Worm (Caenorhabditis elegans) whole organism, L2 larva: ENCODE data around the gene T28A8.8.

ENCODE experiments used
- C34F6.9 ChIP-seq: fragments of 150-350 bp; optimal IDR thresholded peaks from 2 replicates; lab custom pipeline; 2014; ENCODE audit warnings: missing biosample characterization, missing genetic modification characterization
- F13H6.1 ChIP-seq: sonication (generic microtip); optimal IDR thresholded peaks from 2 replicates; lab custom pipeline; 2016; ENCODE audit warnings: missing genetic modification characterization, missing compliant biosample characterization
- R02D3.7 ChIP-seq: fragments of 150-350 bp; optimal IDR thresholded peaks from 2 replicates; lab custom pipeline; 2014; ENCODE audit warnings: missing biosample characterization, missing genetic modification characterization
- Y55F3AM.14 ChIP-seq: fragments of 200-800 bp; sonication (Bioruptor generic); optimal IDR thresholded peaks from 2 replicates; lab custom pipeline; 2018; ENCODE audit warnings: mild to moderate bottlenecking, missing genetic modification characterization, missing compliant biosample characterization
- ZK546.5 ChIP-seq: sonication (generic microtip); optimal IDR thresholded peaks from 2 replicates; lab custom pipeline; 2017; ENCODE audit warnings: missing biosample characterization, missing genetic modification characterization
- alr-1 ChIP-seq: fragments of 150-350 bp; optimal IDR thresholded peaks from 2 replicates; lab custom pipeline; 2014; ENCODE audit warnings: missing biosample characterization, missing genetic modification characterization
- aly-2 ChIP-seq: fragments of 150-350 bp; optimal IDR thresholded peaks from 2 replicates; lab custom pipeline; 2014; ENCODE audit warnings: missing biosample characterization, missing genetic modification characterization
- ama-1 ChIP-seq: fragments of 150-350 bp; optimal IDR thresholded peaks from 2 replicates; lab custom pipeline; 2018; ENCODE audit warnings: inconsistent platforms
- blmp-1 ChIP-seq: sonication (generic microtip); optimal IDR thresholded peaks from 2 replicates; lab custom pipeline; 2017; ENCODE audit warnings: missing genetic modification characterization, mild to moderate bottlenecking, missing compliant biosample characterization, antibody characterized with exemption, moderate library complexity; ENCODE audit not compliant: insufficient read depth
- ceh-16 ChIP-seq: fragments of 150-350 bp; optimal IDR thresholded peaks from 2 replicates; lab custom pipeline; 2014; ENCODE audit warnings: missing biosample characterization, missing genetic modification characterization
- ceh-82 ChIP-seq: fragments of 150-350 bp; optimal IDR thresholded peaks from 2 replicates; lab custom pipeline; 2014; ENCODE audit warnings: missing biosample characterization, missing genetic modification characterization
- crh-2 ChIP-seq: sonication (generic microtip); optimal IDR thresholded peaks from 2 replicates; lab custom pipeline; 2017; ENCODE audit warnings: missing biosample characterization, missing genetic modification characterization
- dmd-4 ChIP-seq: sonication (generic microtip); optimal IDR thresholded peaks from 2 replicates; lab custom pipeline; 2017; ENCODE audit warnings: missing biosample characterization, missing genetic modification characterization
- egl-27 ChIP-seq: sonication (generic microtip); optimal IDR thresholded peaks from 3 replicates; lab custom pipeline; 2017; ENCODE audit warnings: missing biosample characterization, missing genetic modification reagents, missing genetic modification characterization
- elt-1 ChIP-seq: fragments of 150-350 bp; optimal IDR thresholded peaks from 2 replicates; lab custom pipeline; 2014; ENCODE audit warnings: missing biosample characterization, missing genetic modification characterization
- elt-3 ChIP-seq: sonication (generic microtip); optimal IDR thresholded peaks from 2 replicates; lab custom pipeline; 2017; ENCODE audit warnings: missing biosample characterization, missing genetic modification characterization
- fos-1 ChIP-seq: fragments of 150-350 bp; optimal IDR thresholded peaks from 2 replicates; lab custom pipeline; 2014; ENCODE audit warnings: missing biosample characterization, missing genetic modification characterization
- gmeb-1 ChIP-seq: fragments of 150-350 bp; optimal IDR thresholded peaks from 2 replicates; lab custom pipeline; 2014; ENCODE audit warnings: missing biosample characterization, missing genetic modification characterization
- lin-11 ChIP-seq: fragments of 150-350 bp; sonication (generic microtip); optimal IDR thresholded peaks from 2 replicates; lab custom pipeline; 2014; ENCODE audit warnings: missing biosample characterization, missing genetic modification characterization, inconsistent platforms, mixed read lengths
- lin-13 ChIP-seq: fragments of 150-350 bp; optimal IDR thresholded peaks from 2 replicates; lab custom pipeline; 2014; ENCODE audit warnings: missing biosample characterization, missing genetic modification reagents, missing genetic modification characterization
- lin-39 ChIP-seq: fragments of 150-350 bp; optimal IDR thresholded peaks from 2 replicates; lab custom pipeline; 2014; ENCODE audit warnings: missing biosample characterization, missing genetic modification reagents, missing genetic modification characterization
- lsy-2 ChIP-seq, 2 experiments: fragments of 150-350 bp in 1 of 2; sonication (generic microtip) in 1 of 2; optimal IDR thresholded peaks; 2 replicates each; lab custom pipeline; 2014 to 2017; ENCODE audit warnings: missing biosample characterization in 2 of 2, missing genetic modification characterization in 2 of 2
- mab-5 ChIP-seq: fragments of 150-350 bp; optimal IDR thresholded peaks from 2 replicates; lab custom pipeline; 2014; ENCODE audit warnings: missing biosample characterization, missing genetic modification characterization
- mbf-1 ChIP-seq: sonication (generic microtip); optimal IDR thresholded peaks from 2 replicates; lab custom pipeline; 2017; ENCODE audit warnings: missing biosample characterization, missing genetic modification characterization
- mdl-1 ChIP-seq, 2 experiments: fragments of 150-350 bp in 1 of 2; sonication (generic microtip) in 1 of 2; optimal IDR thresholded peaks; 2 replicates each; lab custom pipeline; 2017; ENCODE audit warnings: missing biosample characterization in 2 of 2, missing genetic modification characterization in 2 of 2
- nhr-10 ChIP-seq: sonication (generic microtip); optimal IDR thresholded peaks from 2 replicates; lab custom pipeline; 2017; ENCODE audit warnings: missing biosample characterization, missing genetic modification characterization
- nhr-11 ChIP-seq: fragments of 150-350 bp; optimal IDR thresholded peaks from 2 replicates; lab custom pipeline; 2014; ENCODE audit warnings: missing biosample characterization, missing genetic modification characterization
- nhr-12 ChIP-seq: fragments of 150-350 bp; optimal IDR thresholded peaks from 2 replicates; lab custom pipeline; 2014; ENCODE audit warnings: missing biosample characterization, missing genetic modification characterization
- nhr-129 ChIP-seq: fragments of 150-350 bp; optimal IDR thresholded peaks from 2 replicates; lab custom pipeline; 2014; ENCODE audit warnings: missing biosample characterization, missing genetic modification characterization
- nhr-21 ChIP-seq: fragments of 150-350 bp; optimal IDR thresholded peaks from 2 replicates; lab custom pipeline; 2014; ENCODE audit warnings: missing biosample characterization, missing genetic modification characterization
- nhr-23 ChIP-seq: fragments of 150-350 bp; optimal IDR thresholded peaks from 2 replicates; lab custom pipeline; 2014; ENCODE audit warnings: missing biosample characterization, missing genetic modification reagents, missing genetic modification characterization
- nhr-237 ChIP-seq: fragments of 150-350 bp; optimal IDR thresholded peaks from 2 replicates; lab custom pipeline; 2014; ENCODE audit warnings: missing biosample characterization, missing genetic modification characterization
- nhr-25 ChIP-seq: fragments of 150-350 bp; sonication (generic microtip); optimal IDR thresholded peaks from 3 replicates; lab custom pipeline; 2014; ENCODE audit warnings: missing biosample characterization, missing genetic modification characterization
- nhr-6 ChIP-seq: fragments of 150-350 bp; optimal IDR thresholded peaks from 2 replicates; lab custom pipeline; 2014; ENCODE audit warnings: missing biosample characterization, missing genetic modification characterization
- nhr-77 ChIP-seq: fragments of 150-350 bp; optimal IDR thresholded peaks from 2 replicates; lab custom pipeline; 2014; ENCODE audit warnings: missing biosample characterization, missing genetic modification characterization
- peb-1 ChIP-seq: fragments of 150-350 bp; optimal IDR thresholded peaks from 2 replicates; lab custom pipeline; 2014; ENCODE audit warnings: missing biosample characterization, missing genetic modification characterization
- sem-4 ChIP-seq: fragments of 150-350 bp; optimal IDR thresholded peaks from 2 replicates; lab custom pipeline; 2014; ENCODE audit warnings: missing biosample characterization, missing genetic modification reagents, missing genetic modification characterization
- skn-1 ChIP-seq: sonication (generic microtip); optimal IDR thresholded peaks from 2 replicates; lab custom pipeline; 2017; ENCODE audit warnings: missing biosample characterization, missing genetic modification characterization
- sma-3 ChIP-seq: sonication (generic microtip); optimal IDR thresholded peaks from 2 replicates; lab custom pipeline; 2016; ENCODE audit warnings: missing genetic modification reagents, missing genetic modification characterization, missing compliant biosample characterization
- sma-9 ChIP-seq, 2 experiments: fragments of 150-350 bp in 1 of 2; sonication (generic microtip) in 1 of 2; optimal IDR thresholded peaks; 2 replicates each; lab custom pipeline; 2014 to 2016; ENCODE audit warnings: missing genetic modification characterization in 2 of 2, mild to moderate bottlenecking in 1 of 2, missing biosample characterization in 1 of 2, missing compliant biosample characterization in 1 of 2, missing genetic modification reagents in 1 of 2, moderate library complexity in 1 of 2
- snpc-4 ChIP-seq: fragments of 150-350 bp; optimal IDR thresholded peaks from 2 replicates; lab custom pipeline; 2014; ENCODE audit warnings: missing biosample characterization, missing genetic modification characterization
- unc-39 ChIP-seq: fragments of 150-350 bp; optimal IDR thresholded peaks from 2 replicates; lab custom pipeline; 2014; ENCODE audit warnings: missing biosample characterization, missing genetic modification characterization
- unc-55 ChIP-seq: fragments of 150-350 bp; sonication (generic microtip); optimal IDR thresholded peaks from 3 replicates; lab custom pipeline; 2014; ENCODE audit warnings: missing biosample characterization, missing genetic modification reagents, missing genetic modification characterization
- unc-62 ChIP-seq: fragments of 150-350 bp; optimal IDR thresholded peaks from 2 replicates; lab custom pipeline; 2014; ENCODE audit warnings: missing biosample characterization, missing genetic modification reagents, missing genetic modification characterization
- zag-1 ChIP-seq: fragments of 150-350 bp; optimal IDR thresholded peaks from 2 replicates; lab custom pipeline; 2014; ENCODE audit warnings: missing biosample characterization, missing genetic modification characterization
- ztf-1 ChIP-seq: fragments of 200-800 bp; sonication (Bioruptor generic); conservative IDR thresholded peaks from 2 replicates; pipeline ENCODE4 v1.3.6; 2022; ENCODE audit warnings: missing genetic modification characterization, missing compliant biosample characterization
- ztf-11 ChIP-seq: sonication (generic microtip); optimal IDR thresholded peaks from 2 replicates; lab custom pipeline; 2017; ENCODE audit warnings: missing biosample characterization, missing genetic modification characterization
- ztf-4 ChIP-seq: fragments of 150-350 bp; optimal IDR thresholded peaks from 2 replicates; lab custom pipeline; 2014; ENCODE audit warnings: missing biosample characterization, missing genetic modification characterization

Gene T28A8.8

ce11 chrIII:13465918-13466592 is 36.6 kb upstream of the T28A8.8 start, which contains the start of gene cdk-5:
Gene cdk-5, minus strand, starts transcription at chrIII:13466342.
- TF ChIP-seq lin-11 (tag; lab: Kevin White, UChicago) (peak; percentile 73), nhr-11 (no peak), elt-3 (tag; lab: Kevin White, UChicago) (no peak), aly-2 (peak; percentile 22), alr-1 (no peak), lsy-2 (tag; optimal IDR thresholded peaks at IDR 0.05; lab: Kevin White, UChicago) (peak; percentile 94 to 97), ztf-4 (tag; lab: Kevin White, UChicago) (peak; percentile 87), snpc-4 (tag; lab: Kevin White, UChicago) (peak; percentile 20), mdl-1 (tag; optimal IDR thresholded peaks at IDR 0.05; lab: Kevin White, UChicago) (peak in 1 of 2 experiments; percentile 32), nhr-237 (tag; lab: Kevin White, UChicago) (no peak), ztf-1 (GFP tag; lab: Robert Waterston, UW) (no peak), egl-27 (peak; percentile 86), nhr-10 (tag; lab: Kevin White, UChicago) (peak; percentile 65), mab-5 (peak; percentile 89), ceh-16 (tag; lab: Kevin White, UChicago) (peak; percentile 22), ZK546.5 (tag; lab: Kevin White, UChicago) (peak; percentile 83), ama-1 (peak; percentile 81), nhr-23 (tag; lab: Kevin White, UChicago) (no peak), unc-62 (no peak), skn-1 (tag; lab: Kevin White, UChicago) (no peak), elt-1 (tag; lab: Kevin White, UChicago) (no peak), R02D3.7 (peak; percentile 60), nhr-129 (peak; percentile 83), blmp-1 (tag; lab: Kevin White, UChicago) (peak; percentile 49), ceh-82 (tag; lab: Kevin White, UChicago) (peak; percentile 42), unc-55 (GFP tag; lab: Kevin White, UChicago) (peak; percentile 98), C34F6.9 (tag; lab: Kevin White, UChicago) (peak; percentile 99), mbf-1 (tag; lab: Kevin White, UChicago) (no peak), nhr-25 (tag; lab: Kevin White, UChicago) (peak; percentile 94), sma-3 (GFP tag; lab: Kevin White, UChicago) (peak; percentile 87), lin-13 (GFP tag; lab: Kevin White, UChicago) (peak; percentile 88), crh-2 (tag; lab: Kevin White, UChicago) (peak; percentile 98), sma-9 (GFP tag; optimal IDR thresholded peaks at IDR 0.05; lab: Kevin White, UChicago) (peak; percentile 93), sma-9 (tag; optimal IDR thresholded peaks at IDR 0.05; lab: Kevin White, UChicago) (no peak), fos-1 (tag; lab: Kevin White, UChicago) (peak; percentile 74), F13H6.1 (tag; lab: Kevin White, UChicago) (peak; percentile 88), nhr-6 (tag; lab: Kevin White, UChicago) (peak; percentile 90), gmeb-1 (tag; lab: Kevin White, UChicago) (peak; percentile 94), nhr-21 (peak; percentile 93), sem-4 (tag; lab: Kevin White, UChicago) (peak; percentile 74), unc-39 (no peak), peb-1 (no peak), zag-1 (tag; lab: Kevin White, UChicago) (no peak), Y55F3AM.14 (GFP tag; lab: Kevin White, UChicago) (no peak), ztf-11 (tag; lab: Kevin White, UChicago) (no peak), lin-39 (tag; lab: Kevin White, UChicago) (no peak), dmd-4 (tag; lab: Kevin White, UChicago) (no peak), nhr-12 (tag; lab: Kevin White, UChicago) (no peak), nhr-77 (tag; lab: Kevin White, UChicago) (no peak)
- TF ChIP-seq, all 48 proteins: peak for 29
